Fruit fly (Drosophila melanogaster) whole organism, wandering third instar larva: ENCODE measurements around the gene CG14710.

Experiments used
- CG32264 ChIP-seq: fragments of 200-800 bp; sonication (Bioruptor generic); optimal IDR thresholded peaks from 2 replicates; lab custom pipeline; 2016; ENCODE audit warnings: missing biosample characterization, missing genetic modification characterization
- CG9705 ChIP-seq: fragments of 200-800 bp; sonication (Bioruptor generic); optimal IDR thresholded peaks from 2 replicates; lab custom pipeline; 2018; ENCODE audit warnings: missing biosample characterization, mild to moderate bottlenecking, missing genetic modification characterization
- CrebA ChIP-seq: fragments of 200-800 bp; sonication (Bioruptor generic); optimal IDR thresholded peaks from 2 replicates; lab custom pipeline; 2016; ENCODE audit warnings: missing biosample characterization, mild to moderate bottlenecking, missing genetic modification characterization, borderline replicate concordance
- Dif ChIP-seq: fragments of 200-275, 200-300 bp; sonication (Bioruptor generic); optimal IDR thresholded peaks from 2 replicates; lab custom pipeline; 2018; ENCODE audit warnings: missing biosample characterization, missing genetic modification characterization; ENCODE audit not compliant: partially characterized antibody
- Hnf4 ChIP-seq: fragments of 200-800 bp; sonication (Bioruptor generic); optimal IDR thresholded peaks from 2 replicates; lab custom pipeline; 2016; ENCODE audit warnings: missing biosample characterization, mild to moderate bottlenecking, missing genetic modification characterization
- Hr78 ChIP-seq: fragments of >200 bp; optimal IDR thresholded peaks from 2 replicates; lab custom pipeline; 2017; ENCODE audit warnings: missing biosample characterization, missing genetic modification characterization
- Hr83 ChIP-seq: fragments of 200-300 bp; sonication (Bioruptor generic); optimal IDR thresholded peaks from 2 replicates; lab custom pipeline; 2016; ENCODE audit warnings: missing biosample characterization, mild to moderate bottlenecking, missing genetic modification characterization, moderate library complexity; ENCODE audit not compliant: poor library complexity, severe bottlenecking
- Mio ChIP-seq: sonication (Bioruptor generic); optimal IDR thresholded peaks from 2 replicates; lab custom pipeline; 2016; ENCODE audit warnings: missing biosample characterization, missing genetic modification characterization
- Myc ChIP-seq: fragments of >200 bp; optimal IDR thresholded peaks from 2 replicates; lab custom pipeline; 2017
- N ChIP-seq: fragments of >200 bp; optimal IDR thresholded peaks from 2 replicates; lab custom pipeline; 2018; ENCODE audit warnings: missing biosample characterization, missing external identifiers, missing genetic modification characterization
- OdsH ChIP-seq: fragments of 200-800 bp; sonication (Bioruptor generic); optimal IDR thresholded peaks from 2 replicates; lab custom pipeline; 2016; ENCODE audit warnings: missing biosample characterization, mild to moderate bottlenecking, missing genetic modification characterization
- Rel ChIP-seq, 2 experiments: fragments of 200-800 bp; sonication (Bioruptor generic) in 1 of 2; optimal IDR thresholded peaks; 2 replicates in 1 of 2; 3 replicates in 1 of 2; lab custom pipeline; 2016 to 2019; ENCODE audit warnings: mild to moderate bottlenecking in 2 of 2, missing biosample characterization in 2 of 2, missing genetic modification characterization in 2 of 2, moderate library complexity in 1 of 2
- Sp1 ChIP-seq: fragments of 200-800 bp; sonication (Bioruptor generic); optimal IDR thresholded peaks from 3 replicates; lab custom pipeline; 2019; ENCODE audit warnings: missing biosample characterization, mild to moderate bottlenecking, missing genetic modification characterization, moderate library complexity
- br ChIP-seq: fragments of 200-800 bp; sonication (Bioruptor generic); optimal IDR thresholded peaks from 2 replicates; lab custom pipeline; 2016; ENCODE audit warnings: missing biosample characterization, missing genetic modification characterization
- dl ChIP-seq, 2 experiments: fragments of 175-275, 200-275 bp in 1 of 2; fragments of 200-275 bp in 1 of 2; sonication (Bioruptor generic); optimal IDR thresholded peaks; lab custom pipeline; 2018; ENCODE audit warnings: mild to moderate bottlenecking in 2 of 2, missing biosample characterization in 2 of 2, missing genetic modification characterization in 2 of 2, moderate library complexity in 2 of 2; ENCODE audit not compliant: partially characterized antibody in 2 of 2, insufficient read depth in 1 of 2
- dmrt93B ChIP-seq: fragments of 200-800 bp; sonication (Bioruptor generic); optimal IDR thresholded peaks from 2 replicates; lab custom pipeline; 2018; ENCODE audit warnings: missing biosample characterization, mild to moderate bottlenecking, missing genetic modification characterization
- dsf ChIP-seq: sonication (Bioruptor generic); optimal IDR thresholded peaks from 2 replicates; lab custom pipeline; 2016; ENCODE audit warnings: missing biosample characterization, missing genetic modification characterization, borderline replicate concordance
- ey ChIP-seq: fragments of 200-800 bp; sonication (Bioruptor generic); optimal IDR thresholded peaks from 2 replicates; lab custom pipeline; 2016; ENCODE audit warnings: missing biosample characterization, missing genetic modification characterization
- foxo ChIP-seq, 2 experiments: fragments of 200-800 bp; sonication (Bioruptor generic); optimal IDR thresholded peaks; 2 replicates in 1 of 2; 3 replicates in 1 of 2; lab custom pipeline; 2016 to 2017; ENCODE audit warnings: missing biosample characterization in 2 of 2, missing genetic modification characterization in 2 of 2
- fru ChIP-seq: fragments of 200-800 bp; sonication (Bioruptor generic); optimal IDR thresholded peaks from 3 replicates; lab custom pipeline; 2016; ENCODE audit warnings: missing biosample characterization, mild to moderate bottlenecking, missing genetic modification characterization
- h ChIP-seq: fragments of 200-800 bp; sonication (Bioruptor generic); optimal IDR thresholded peaks from 3 replicates; lab custom pipeline; 2016; ENCODE audit warnings: missing biosample characterization, mild to moderate bottlenecking, missing genetic modification characterization
- jim ChIP-seq: fragments of 175-275, 200-325 bp; sonication (Bioruptor generic); optimal IDR thresholded peaks from 2 replicates; lab custom pipeline; 2016; ENCODE audit warnings: missing biosample characterization, mild to moderate bottlenecking, missing genetic modification characterization
- psq ChIP-seq: fragments of 200-800 bp; sonication (Bioruptor generic); optimal IDR thresholded peaks from 3 replicates; lab custom pipeline; 2017; ENCODE audit warnings: missing biosample characterization, mild to moderate bottlenecking, missing genetic modification characterization, moderate library complexity
- rgr ChIP-seq: fragments of 200-800 bp; sonication (Bioruptor generic); optimal IDR thresholded peaks from 3 replicates; lab custom pipeline; 2016; ENCODE audit warnings: missing biosample characterization, mild to moderate bottlenecking, missing genetic modification characterization
- sage ChIP-seq: fragments of 200-800 bp; sonication (Bioruptor generic); optimal IDR thresholded peaks from 2 replicates; lab custom pipeline; 2016; ENCODE audit warnings: missing biosample characterization, mild to moderate bottlenecking, missing genetic modification characterization
- sv ChIP-seq: fragments of 200-800 bp; sonication (Bioruptor generic); optimal IDR thresholded peaks from 3 replicates; lab custom pipeline; 2016; ENCODE audit warnings: missing biosample characterization, missing genetic modification characterization
- tai ChIP-seq: sonication (Bioruptor generic); optimal IDR thresholded peaks from 2 replicates; lab custom pipeline; 2016; ENCODE audit warnings: missing biosample characterization, missing genetic modification characterization
- usp ChIP-seq: fragments of >200 bp; optimal IDR thresholded peaks from 2 replicates; lab custom pipeline; 2017; ENCODE audit warnings: missing biosample characterization, missing genetic modification characterization
- woc ChIP-seq: sonication (Bioruptor generic); optimal IDR thresholded peaks from 2 replicates; lab custom pipeline; 2016; ENCODE audit warnings: missing biosample characterization, mild to moderate bottlenecking, missing genetic modification characterization

CG14710 gene

DNA sequence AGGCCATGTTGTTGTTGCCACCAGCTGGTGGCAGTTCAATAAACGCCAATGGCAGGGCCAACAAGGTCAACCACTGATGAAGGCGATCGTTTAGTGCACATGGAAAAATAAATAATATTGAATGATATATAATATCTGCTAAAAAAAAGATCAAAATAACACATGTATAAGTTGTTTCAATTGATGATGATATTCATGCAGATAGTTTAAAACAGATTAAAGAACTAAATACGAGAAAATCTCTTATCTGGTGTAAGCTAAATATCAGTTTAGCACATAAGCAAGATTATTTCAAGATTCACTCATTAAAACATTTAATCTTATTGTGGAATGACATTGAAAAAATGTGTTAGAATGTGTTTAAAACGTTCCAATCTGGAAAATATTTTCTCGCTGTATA lies 43.6 kb downstream of the CG14710 start:
- TF ChIP-seq foxo (GFP tag; optimal IDR thresholded peaks at IDR 0.05; lab: Kevin White, UChicago), result peak in 1 of 2 experiments; percentile 5
- TF ChIP-seq Hr78 (GFP tag; lab: Kevin White, UChicago), result no peak
- TF ChIP-seq ey (GFP tag; lab: Kevin White, UChicago), result no peak
- TF ChIP-seq OdsH (GFP tag; lab: Kevin White, UChicago), result peak; percentile 19

DNA sequence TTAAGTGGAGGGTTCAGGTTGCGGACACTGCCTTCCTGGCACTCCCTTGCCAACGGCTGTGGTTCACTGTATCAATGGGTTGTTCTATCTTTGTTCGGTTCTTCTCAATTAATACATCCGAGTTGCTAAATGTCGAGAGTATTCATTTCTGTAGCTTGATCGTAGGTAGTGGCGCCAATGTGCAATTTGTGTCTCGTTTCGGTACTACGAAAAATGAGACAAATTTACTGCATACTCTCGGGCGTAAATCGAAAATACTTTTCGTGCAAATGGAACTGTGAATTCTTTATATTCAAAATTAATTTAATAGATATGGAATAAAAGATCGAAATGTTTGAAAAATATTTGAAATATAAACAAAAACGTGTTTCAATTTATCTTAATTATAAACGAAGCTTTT lies 45.6 kb downstream of the CG14710 start:
- TF ChIP-seq br (GFP tag; lab: Kevin White, UChicago), result no peak
- no peak for TF ChIP-seq usp (GFP tag; lab: Kevin White, UChicago)
- no peak for TF ChIP-seq Dif (GFP tag; lab: Kevin White, UChicago)
- TF ChIP-seq foxo (GFP tag; optimal IDR thresholded peaks at IDR 0.05; lab: Kevin White, UChicago), result peak in 1 of 2 experiments; percentile 14
- peak; percentile 89 for TF ChIP-seq Myc (lab: Kevin White, UChicago)
- TF ChIP-seq CG9705 (GFP tag; lab: Kevin White, UChicago), result no peak
- TF ChIP-seq rgr (GFP tag; lab: Kevin White, UChicago), result peak; percentile 10
- TF ChIP-seq Hnf4 (GFP tag; lab: Kevin White, UChicago), result no peak
- no peak for TF ChIP-seq woc (GFP tag; lab: Kevin White, UChicago)
- TF ChIP-seq jim (GFP tag; lab: Kevin White, UChicago), result no peak

DNA sequence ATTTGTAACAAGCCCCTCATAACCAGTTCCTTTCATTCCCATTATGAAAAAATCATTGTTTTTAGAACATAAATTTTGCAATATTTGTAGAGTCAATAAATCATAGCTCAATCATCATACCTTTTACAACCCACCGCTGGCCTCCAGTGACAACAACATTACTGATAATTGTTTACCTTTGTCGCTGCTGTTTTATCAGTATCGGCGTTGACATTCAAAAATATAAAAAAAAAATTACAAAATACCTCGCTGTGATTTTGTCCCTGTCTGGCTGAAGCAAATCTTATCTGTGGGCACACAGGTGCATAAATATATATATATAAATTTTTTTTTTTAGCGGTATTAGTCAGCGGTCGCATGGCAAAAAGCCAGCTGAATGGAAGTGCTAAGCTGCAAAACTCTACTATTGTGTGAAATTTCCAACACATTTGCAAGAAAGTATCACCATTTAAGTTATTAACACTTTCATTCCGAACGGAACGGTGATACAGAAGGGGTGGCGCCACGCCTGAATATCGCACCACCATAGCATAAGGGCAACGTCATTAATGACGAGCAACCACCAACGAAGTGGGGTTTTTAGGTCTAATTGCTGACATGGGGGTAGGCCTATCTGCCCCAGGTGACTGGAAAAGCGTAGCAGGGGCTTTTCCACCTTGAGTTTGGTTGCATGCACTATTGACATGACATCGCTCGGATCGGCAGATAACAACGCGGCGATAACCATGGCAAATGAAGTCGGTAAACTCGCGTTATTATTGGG lies 46.2 kb downstream of the CG14710 start:
- TF ChIP-seq sage (peak; percentile 21), rgr (GFP tag; lab: Kevin White, UChicago) (no peak), Rel (GFP tag; optimal IDR thresholded peaks at IDR 0.05; lab: Kevin White, UChicago) (peak; percentile 1), Rel (tag; optimal IDR thresholded peaks at IDR 0.05; lab: Kevin White, UChicago) (peak; percentile 50), Hnf4 (GFP tag; lab: Kevin White, UChicago) (peak; percentile 21), jim (GFP tag; lab: Kevin White, UChicago) (no peak), br (GFP tag; lab: Kevin White, UChicago) (no peak), foxo (GFP tag; optimal IDR thresholded peaks at IDR 0.05; lab: Kevin White, UChicago) (no peak), N (no peak), OdsH (GFP tag; lab: Kevin White, UChicago) (no peak)

DNA sequence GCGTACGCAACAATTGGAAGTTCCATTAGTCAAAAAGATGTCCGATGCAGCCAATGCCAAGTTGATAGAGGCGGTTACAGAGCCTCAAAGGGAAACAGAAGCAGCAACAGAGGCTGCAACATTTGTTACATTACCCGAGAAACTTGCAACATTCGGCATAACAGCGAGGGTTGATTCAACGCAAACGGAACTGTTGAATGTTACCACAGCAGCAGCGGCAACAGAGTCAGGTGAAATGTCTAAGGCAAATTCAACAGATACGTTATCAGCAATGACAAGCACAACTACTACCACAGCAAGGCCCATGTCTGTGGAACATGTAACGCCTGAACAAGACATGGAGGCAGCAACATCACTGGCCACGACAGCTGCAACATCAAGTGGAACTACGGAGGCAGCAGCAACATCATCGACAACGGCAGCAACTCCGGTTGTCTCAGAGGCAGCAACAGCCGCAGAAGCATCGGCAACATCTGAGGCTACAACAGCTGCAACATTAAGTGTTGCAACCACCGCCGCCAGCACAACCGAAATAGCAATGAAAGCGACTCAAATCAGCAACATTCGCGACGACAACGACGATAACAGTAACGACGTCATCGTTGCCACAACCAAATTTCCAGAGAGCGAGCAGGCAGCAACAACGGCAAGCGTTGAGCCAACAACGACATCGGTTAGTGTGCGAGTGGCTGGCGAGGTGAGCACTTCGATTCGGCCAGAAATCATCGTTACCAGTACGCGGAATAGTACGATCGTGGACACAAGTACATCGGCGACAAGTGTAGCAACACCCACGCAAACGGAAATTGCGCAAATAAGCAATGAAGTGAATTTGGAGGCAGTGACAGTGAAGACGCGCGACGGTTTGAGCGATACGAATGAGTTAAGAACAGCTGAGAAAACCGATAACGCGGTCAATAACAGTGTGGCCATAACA lies 49.4 kb downstream of the CG14710 start:
- TF ChIP-seq dl (GFP tag; optimal IDR thresholded peaks at IDR 0.05; lab: Kevin White, UChicago; ENCODE audit: insufficient read depth in 1 of 2, partially characterized antibody in 2 of 2) (no peak), usp (GFP tag; lab: Kevin White, UChicago) (no peak), sv (GFP tag; lab: Kevin White, UChicago) (no peak), h (GFP tag; lab: Kevin White, UChicago) (peak; percentile 43), CrebA (GFP tag; lab: Kevin White, UChicago) (no peak), N (no peak), OdsH (GFP tag; lab: Kevin White, UChicago) (peak; percentile 7), Mio (GFP tag; lab: Kevin White, UChicago) (no peak), fru (GFP tag; lab: Kevin White, UChicago) (no peak), br (GFP tag; lab: Kevin White, UChicago) (no peak), Sp1 (GFP tag; lab: Kevin White, UChicago) (peak; percentile 1), CG9705 (GFP tag; lab: Kevin White, UChicago) (no peak)

DNA sequence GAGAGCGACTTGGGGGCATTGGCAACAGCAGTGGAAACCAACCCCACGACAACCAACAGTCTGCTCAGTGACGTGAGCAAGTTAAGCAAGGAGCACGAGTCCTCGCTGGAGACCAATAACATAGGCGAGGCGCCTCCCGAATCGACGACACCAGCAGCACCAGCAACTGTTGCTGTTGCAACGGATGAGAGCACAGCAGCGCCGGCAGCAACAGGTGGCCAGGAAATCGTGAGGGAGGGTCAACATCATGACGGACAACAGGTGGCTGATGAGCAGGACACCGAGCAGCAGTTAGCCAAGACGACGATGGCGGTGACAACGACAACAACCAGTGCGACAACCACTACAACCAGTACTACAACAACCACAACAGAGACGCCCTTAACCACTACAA lies 50.1 kb downstream of the CG14710 start:
- TF ChIP-seq br (GFP tag; lab: Kevin White, UChicago) (no peak), Dif (GFP tag; lab: Kevin White, UChicago) (no peak), tai (GFP tag; lab: Kevin White, UChicago) (no peak), Rel (GFP tag; optimal IDR thresholded peaks at IDR 0.05; lab: Kevin White, UChicago) (no peak), Rel (tag; optimal IDR thresholded peaks at IDR 0.05; lab: Kevin White, UChicago) (no peak), dsf (no peak), CG9705 (GFP tag; lab: Kevin White, UChicago) (no peak), Hr78 (GFP tag; lab: Kevin White, UChicago) (no peak), CG32264 (GFP tag; lab: Kevin White, UChicago) (no peak), usp (GFP tag; lab: Kevin White, UChicago) (no peak), foxo (GFP tag; optimal IDR thresholded peaks at IDR 0.05; lab: Kevin White, UChicago) (no peak), rgr (GFP tag; lab: Kevin White, UChicago) (no peak), Mio (GFP tag; lab: Kevin White, UChicago) (no peak), Hr83 (no peak), psq (GFP tag; lab: Kevin White, UChicago) (no peak), dmrt93B (no peak), Hnf4 (GFP tag; lab: Kevin White, UChicago) (no peak), N (no peak), h (GFP tag; lab: Kevin White, UChicago) (no peak), OdsH (GFP tag; lab: Kevin White, UChicago) (no peak)
